Fruit fly (Drosophila melanogaster) whole organism, pupa: ENCODE results near the gene Acsf2.

ENCODE experiments used
- CG12605 ChIP-seq: fragments of 200-800 bp; sonication (Bioruptor generic); IDR thresholded peaks from 2 replicates; pipeline ENCODE4 v1.3.6; 2022; ENCODE audit warnings: missing biosample characterization, missing genetic modification characterization
- CG17806 ChIP-seq: fragments of 200-800 bp; sonication (Bioruptor generic); optimal IDR thresholded peaks from 2 replicates; lab custom pipeline; 2018; ENCODE audit warnings: missing biosample characterization, mild to moderate bottlenecking, missing genetic modification characterization, moderate library complexity
- CG34367 ChIP-seq: fragments of 200-800 bp; sonication (Bioruptor generic); optimal IDR thresholded peaks from 2 replicates; lab custom pipeline; 2018; ENCODE audit warnings: missing biosample characterization, mild to moderate bottlenecking, missing genetic modification characterization
- CG4496 ChIP-seq: fragments of 200-800 bp; sonication (Bioruptor generic); IDR thresholded peaks from 3 replicates; pipeline ENCODE4 v1.3.6; 2022; ENCODE audit warnings: missing biosample characterization, missing genetic modification characterization
- D1 ChIP-seq: fragments of 200-800 bp; sonication (Bioruptor generic); optimal IDR thresholded peaks from 2 replicates; lab custom pipeline; 2018; ENCODE audit warnings: missing biosample characterization, mild to moderate bottlenecking, missing genetic modification characterization, moderate library complexity
- Pif1A ChIP-seq: fragments of 200-800 bp; sonication (Bioruptor generic); optimal IDR thresholded peaks from 3 replicates; lab custom pipeline; 2016; ENCODE audit warnings: missing biosample characterization, missing genetic modification characterization
- Pif1B ChIP-seq: fragments of 200-800 bp; sonication (Bioruptor generic); optimal IDR thresholded peaks from 3 replicates; lab custom pipeline; 2016; ENCODE audit warnings: missing biosample characterization, missing genetic modification characterization
- fd96Ca ChIP-seq: fragments of 200-800 bp; sonication (Bioruptor generic); IDR thresholded peaks from 3 replicates; pipeline ENCODE4 v1.3.6; 2022; ENCODE audit warnings: missing biosample characterization, missing genetic modification characterization
- gl ChIP-seq: fragments of 200-800 bp; sonication (Bioruptor generic); optimal IDR thresholded peaks from 2 replicates; lab custom pipeline; 2018; ENCODE audit warnings: missing biosample characterization, mild to moderate bottlenecking, missing genetic modification characterization

DNA sequence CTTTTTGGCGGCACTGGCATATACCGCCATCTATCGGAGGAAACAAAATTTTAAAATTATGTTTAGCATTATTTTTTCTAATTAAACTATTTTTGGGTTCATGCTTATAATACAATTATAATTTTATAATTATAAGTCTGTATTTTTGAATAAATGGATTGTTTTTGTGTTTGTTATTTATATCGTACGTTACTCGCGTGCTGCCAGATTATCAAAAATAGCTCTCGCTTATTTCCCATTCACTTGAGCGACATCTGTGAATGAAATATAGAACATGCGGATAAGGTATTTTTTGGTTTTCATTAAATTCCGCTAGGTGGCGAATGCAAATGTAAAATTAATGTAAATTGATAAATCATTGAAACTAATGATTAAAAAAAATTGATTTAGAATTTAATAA is 23.8 kb upstream of the Acsf2 start:
- no peak for TF ChIP-seq CG34367
- TF ChIP-seq gl (tag; lab: Kevin White, UChicago), result no peak
- no peak for TF ChIP-seq Pif1B (GFP tag; lab: Kevin White, UChicago)
- TF ChIP-seq Pif1A (GFP tag; lab: Kevin White, UChicago), result no peak
- no peak for TF ChIP-seq CG4496 (GFP tag; lab: Robert Waterston, UW)
- TF ChIP-seq CG17806 (tag; lab: Kevin White, UChicago), result no peak
- TF ChIP-seq D1 (tag; lab: Kevin White, UChicago), result no peak
- no peak for TF ChIP-seq fd96Ca (GFP tag; lab: Robert Waterston, UW)
- TF ChIP-seq CG12605 (GFP tag; lab: Robert Waterston, UW), result no peak
